Fruit fly (Drosophila melanogaster): ENCODE data around the gene puf.

DNA sequence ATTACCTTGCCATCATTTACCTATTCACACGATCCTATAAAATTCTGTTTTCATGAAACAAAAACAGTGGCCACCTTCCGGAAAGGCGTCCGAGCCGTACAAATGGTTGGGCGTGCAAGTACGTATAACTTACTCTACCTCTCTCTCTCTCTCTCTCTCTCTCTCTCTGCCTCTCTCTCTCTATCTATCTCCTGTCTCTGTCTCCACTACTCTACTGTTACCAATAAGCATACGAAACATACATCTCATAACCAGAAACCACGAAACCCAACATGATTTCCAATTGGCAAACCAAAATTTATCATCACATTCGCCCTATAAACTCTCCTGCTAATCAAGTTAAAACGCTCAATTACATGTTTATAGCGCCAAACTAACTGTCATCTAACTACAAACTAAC, 49.5 kb upstream of the puf start:
- no peak for TF ChIP-seq psq (GFP tag; optimal IDR thresholded peaks at IDR 0.05)
- no peak for TF ChIP-seq br (GFP tag; optimal IDR thresholded peaks at IDR 0.05)
- TF ChIP-seq lola (GFP tag; optimal IDR thresholded peaks at IDR 0.05): no peak
- no peak for TF ChIP-seq N (GFP tag; optimal IDR thresholded peaks at IDR 0.05)
- TF ChIP-seq ey (GFP tag; optimal IDR thresholded peaks at IDR 0.05): no peak
- no peak for TF ChIP-seq Rel (GFP tag; optimal IDR thresholded peaks at IDR 0.05)
- no peak for TF ChIP-seq Rel (tag; optimal IDR thresholded peaks at IDR 0.05)
- no peak for TF ChIP-seq Vsx2 (GFP tag; optimal IDR thresholded peaks at IDR 0.05; ENCODE audit: partially characterized antibody)
- TF ChIP-seq Myc (optimal IDR thresholded peaks at IDR 0.05): no peak
- no peak for TF ChIP-seq dmrt93B (GFP tag; optimal IDR thresholded peaks at IDR 0.05)
- TF ChIP-seq OdsH (GFP tag; optimal IDR thresholded peaks at IDR 0.05): no peak
- no peak for TF ChIP-seq usp (GFP tag; optimal IDR thresholded peaks at IDR 0.05)
- no peak for TF ChIP-seq rgr (GFP tag; optimal IDR thresholded peaks at IDR 0.05)

Data from whole organism, wandering third instar larva.